In the genomic region with DNA sequence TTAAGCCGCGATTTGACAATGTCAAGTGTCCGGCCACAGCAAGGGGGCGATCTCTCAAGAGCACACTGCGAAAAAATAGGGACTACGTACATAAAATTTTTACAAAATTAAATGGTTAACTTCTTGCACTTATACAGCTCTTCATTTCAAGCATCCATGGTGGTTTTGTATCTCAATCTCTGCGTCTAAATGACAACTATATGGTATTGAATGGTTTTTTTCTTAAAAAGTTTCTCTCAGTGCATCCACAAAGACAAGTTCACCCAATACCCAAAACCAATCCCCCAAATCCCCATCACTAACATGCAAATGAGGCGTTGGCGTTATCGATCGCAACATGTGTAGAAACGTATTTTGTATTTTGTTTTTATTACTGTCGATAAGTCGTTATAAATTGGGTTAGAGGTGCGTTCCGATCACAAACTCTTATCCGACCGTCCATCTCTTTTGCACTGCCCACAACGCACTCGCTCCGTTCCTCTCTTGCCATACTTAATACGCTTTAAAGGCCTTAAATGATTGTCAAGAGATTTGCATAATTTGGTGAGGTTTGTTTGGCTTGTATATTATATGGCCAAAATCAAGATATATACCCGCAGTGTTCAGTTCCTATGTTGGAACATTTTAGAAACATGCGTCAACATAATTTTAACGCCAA, we compare ENCODE assay signal across 1 fruit fly cellular context.
TF ChIP-seq lines count a peak whose summit lies in the region.

No protein-coding gene starts in this region.

TF ChIP-seq in whole organism, embryonic, 481 proteins besides CTCF, POLR2A, EP300 and RAD21 (continued from another document):
- TF ChIP-seq CG4424 (GFP tag; optimal IDR thresholded peaks at IDR 0.05; lab: Kevin White, UChicago) (peak; percentile 80), sd (tag; optimal IDR thresholded peaks at IDR 0.05; lab: Kevin White, UChicago) (peak; percentile 25), pzg (GFP tag; optimal IDR thresholded peaks at IDR 0.05; lab: Kevin White, UChicago) (no peak), CG4730 (GFP tag; IDR thresholded peaks at IDR 0.05; lab: Robert Waterston, UW) (peak; percentile 79), ara (GFP tag; IDR thresholded peaks at IDR 0.05; lab: Robert Waterston, UW) (peak; percentile 86), CG10431 (GFP tag; optimal IDR thresholded peaks at IDR 0.05; lab: Kevin White, UChicago) (no peak), ATbp (GFP tag; optimal IDR thresholded peaks at IDR 0.05; lab: Kevin White, UChicago) (peak; percentile 75), fd96Cb (tag; optimal IDR thresholded peaks at IDR 0.05; lab: Kevin White, UChicago) (peak; percentile 80), Fer2 (tag; optimal IDR thresholded peaks at IDR 0.05; lab: Kevin White, UChicago) (peak; percentile 40), CG1602 (GFP tag; optimal IDR thresholded peaks at IDR 0.05; lab: Kevin White, UChicago) (peak; percentile 62), CG32772 (GFP tag; IDR thresholded peaks at IDR 0.05; lab: Robert Waterston, UW) (peak; percentile 84), CG10462 (GFP tag; optimal IDR thresholded peaks at IDR 0.05; lab: Kevin White, UChicago) (peak; percentile 62), CG4707 (GFP tag; optimal IDR thresholded peaks at IDR 0.05; lab: Kevin White, UChicago) (peak; percentile 47), CG4282 (GFP tag; optimal IDR thresholded peaks at IDR 0.05; lab: Kevin White, UChicago) (no peak), CG8944 (GFP tag; optimal IDR thresholded peaks at IDR 0.05; lab: Kevin White, UChicago) (peak; percentile 74), CoRest (tag; optimal IDR thresholded peaks at IDR 0.05; lab: Kevin White, UChicago) (peak; percentile 83), fd102C (GFP tag; optimal IDR thresholded peaks at IDR 0.05; lab: Kevin White, UChicago) (no peak), dmrt99B (tag; optimal IDR thresholded peaks at IDR 0.05; lab: Kevin White, UChicago) (peak; percentile 88), da (GFP tag; optimal IDR thresholded peaks at IDR 0.05; lab: Kevin White, UChicago) (no peak), grn (GFP tag; optimal IDR thresholded peaks at IDR 0.05; lab: Kevin White, UChicago) (peak; percentile 64), lov (optimal IDR thresholded peaks at IDR 0.05; lab: Kevin White, UChicago) (no peak), lov (GFP tag; IDR thresholded peaks at IDR 0.05; lab: Robert Waterston, UW) (peak; percentile 83; the same call in 2 of the 3 replicates), insv (GFP tag; optimal IDR thresholded peaks at IDR 0.05; lab: Kevin White, UChicago) (no peak), Gug (GFP tag; IDR thresholded peaks at IDR 0.05; lab: Robert Waterston, UW) (peak; percentile 61; the same call in 2 of the 4 replicates), HLH4C (GFP tag; IDR thresholded peaks at IDR 0.05; lab: Robert Waterston, UW; ENCODE audit: partially characterized antibody) (no peak), CG11560 (tag; IDR thresholded peaks at IDR 0.05; lab: Robert Waterston, UW) (peak; percentile 47; the same call in 1 of the 3 replicates), NK7.1 (GFP tag; optimal IDR thresholded peaks at IDR 0.05; lab: Kevin White, UChicago) (peak; percentile 35), CG17568 (GFP tag; optimal IDR thresholded peaks at IDR 0.05; lab: Kevin White, UChicago) (peak; percentile 26), bigmax (GFP tag; optimal IDR thresholded peaks at IDR 0.05; lab: Kevin White, UChicago) (no peak), Opbp (GFP tag; IDR thresholded peaks at IDR 0.05; lab: Robert Waterston, UW; ENCODE audit: partially characterized antibody) (no peak), gfzf (GFP tag; optimal IDR thresholded peaks at IDR 0.05; lab: Kevin White, UChicago) (no peak), sisA (GFP tag; IDR thresholded peaks at IDR 0.05; lab: Robert Waterston, UW) (peak; percentile 79), gem (tag; optimal IDR thresholded peaks at IDR 0.05; lab: Kevin White, UChicago) (peak; percentile 86), CG6175 (GFP tag; IDR thresholded peaks at IDR 0.05; lab: Robert Waterston, UW) (no peak; the same call in 2 of the 3 replicates), CG17385 (GFP tag; optimal IDR thresholded peaks at IDR 0.05; lab: Kevin White, UChicago) (peak; percentile 68), NC2α (GFP tag; optimal IDR thresholded peaks at IDR 0.05; lab: Kevin White, UChicago) (peak; percentile 45), CG16813 (GFP tag; IDR thresholded peaks at IDR 0.05; lab: Robert Waterston, UW; ENCODE audit: partially characterized antibody) (no peak), ssp (GFP tag; IDR thresholded peaks at IDR 0.05; lab: Robert Waterston, UW) (peak; percentile 58), CG8924 (tag; optimal IDR thresholded peaks at IDR 0.05; lab: Kevin White, UChicago) (peak; percentile 74), fru (optimal IDR thresholded peaks at IDR 0.05; lab: Kevin White, UChicago) (no peak), CG17361 (GFP tag; IDR thresholded peaks at IDR 0.05; lab: Robert Waterston, UW) (peak; percentile 84), Sry-β (GFP tag; optimal IDR thresholded peaks at IDR 0.05; lab: Kevin White, UChicago) (peak; percentile 4), CG6689 (GFP tag; IDR thresholded peaks at IDR 0.05; lab: Robert Waterston, UW) (peak; percentile 83), CG2120 (GFP tag; optimal IDR thresholded peaks at IDR 0.05; lab: Kevin White, UChicago) (peak; percentile 63)
